Worm (Caenorhabditis elegans): Measurements from ENCODE around the gene btb-20.
A peak's percentile ranks its signal among the peaks of the same experiment; 100 is the strongest.

Gene btb-20

DNA sequence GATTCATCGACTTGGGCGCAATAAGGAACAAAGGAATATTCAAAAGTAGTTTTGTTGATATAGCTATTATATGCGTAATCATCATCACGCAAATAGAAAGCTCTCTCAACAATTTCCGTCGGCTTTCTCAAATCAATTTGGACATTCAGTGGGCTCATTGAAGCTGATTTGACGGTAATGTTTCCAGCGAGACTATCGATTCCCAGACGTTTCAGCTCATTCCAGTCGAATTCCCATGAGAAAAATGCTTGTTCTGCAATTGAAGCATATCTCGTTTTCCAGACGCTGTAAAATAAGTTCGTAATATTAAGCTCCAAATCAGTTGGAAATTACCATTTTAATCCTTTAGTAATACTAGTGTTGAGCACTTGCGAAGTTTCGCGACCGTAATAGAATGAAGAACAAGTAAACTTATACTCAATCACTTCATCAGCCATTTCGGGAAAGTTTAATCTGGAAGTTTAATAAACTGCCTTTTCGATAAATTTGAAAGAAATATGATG lies at the start of gene btb-20:
Gene btb-20, minus strand, starts transcription at position 453 of the 503 bp plus-strand sequence.
- TF ChIP-seq skn-1 (tag; optimal IDR thresholded peaks at IDR 0.05) (no peak), sea-2 (GFP tag; optimal IDR thresholded peaks at IDR 0.05) (no peak), lsy-12 (tag; optimal IDR thresholded peaks at IDR 0.05) (no peak), fkh-2 (tag; optimal IDR thresholded peaks at IDR 0.05) (no peak), eor-1 (tag; optimal IDR thresholded peaks at IDR 0.05) (no peak), fkh-10 (GFP tag; optimal IDR thresholded peaks at IDR 0.05) (no peak), elt-1 (tag; optimal IDR thresholded peaks at IDR 0.05) (no peak), lin-39 (tag; optimal IDR thresholded peaks at IDR 0.05) (no peak), nhr-11 (tag; optimal IDR thresholded peaks at IDR 0.05) (no peak)

DNA sequence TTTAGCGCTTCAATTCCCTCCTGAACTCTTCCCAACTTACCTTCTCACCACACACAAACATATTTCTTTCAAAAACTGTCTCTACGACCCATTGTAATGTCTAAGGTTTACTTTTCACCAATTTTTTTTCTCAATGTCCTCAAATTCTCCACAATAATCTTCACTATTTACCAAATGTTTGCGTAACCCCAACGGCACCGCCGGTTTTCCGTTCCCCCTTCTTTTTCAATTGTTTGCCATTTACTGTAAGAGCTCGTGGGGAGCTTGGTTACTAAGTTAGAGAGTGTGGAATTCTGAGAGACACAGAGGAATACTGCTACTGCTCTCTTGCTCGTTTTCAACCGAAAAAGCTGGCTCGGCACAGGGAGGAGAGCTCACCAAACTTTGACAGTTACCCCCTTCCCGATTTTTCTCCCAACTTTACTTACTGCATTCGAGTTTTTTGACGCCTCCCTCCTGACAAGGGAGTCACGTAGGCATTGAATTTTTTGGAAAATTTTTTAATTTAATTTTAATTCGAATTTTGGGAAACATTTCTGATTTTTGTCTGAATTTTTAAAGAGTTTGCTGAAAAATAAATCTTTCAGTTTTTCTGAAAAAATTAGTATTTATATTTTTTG lies 47.3 kb upstream of the btb-20 start:
- TF ChIP-seq unc-62 (GFP tag; optimal IDR thresholded peaks at IDR 0.05) (no peak), pha-4 (tag; optimal IDR thresholded peaks at IDR 0.05) (peak; percentile 88)

DNA sequence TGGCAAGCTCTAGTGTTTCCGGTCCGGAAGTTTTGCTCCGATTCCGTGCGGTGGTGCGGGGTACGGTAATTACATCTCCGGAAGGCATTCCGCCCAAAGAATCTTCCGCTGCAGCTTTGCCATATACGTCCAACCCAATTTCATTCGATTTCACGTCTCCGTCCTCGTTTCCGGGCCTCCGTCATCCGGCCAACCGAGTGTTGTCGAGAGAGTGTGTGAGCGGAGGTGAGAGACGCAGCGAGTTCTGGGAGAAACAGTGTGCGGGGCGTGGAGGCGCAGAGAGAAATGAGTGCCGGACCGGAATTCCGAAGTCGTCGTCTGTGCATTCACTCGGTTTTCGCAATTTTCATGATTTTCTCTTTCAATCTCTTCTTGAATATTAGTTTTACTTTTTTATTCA lies 46.0 kb upstream of the btb-20 start:
- TF ChIP-seq egl-5 (tag; optimal IDR thresholded peaks at IDR 0.05) (no peak), egl-27 (tag; optimal IDR thresholded peaks at IDR 0.05) (no peak), snpc-4 (tag; optimal IDR thresholded peaks at IDR 0.05) (no peak), tbx-2 (tag; optimal IDR thresholded peaks at IDR 0.05) (peak; percentile 65), ztf-11 (tag; optimal IDR thresholded peaks at IDR 0.05) (no peak), aly-2 (tag; optimal IDR thresholded peaks at IDR 0.05) (no peak), nhr-11 (tag; optimal IDR thresholded peaks at IDR 0.05) (no peak), hmg-11 (tag; optimal IDR thresholded peaks at IDR 0.05) (peak; percentile 56), nfya-1 (tag; optimal IDR thresholded peaks at IDR 0.05; ENCODE audit: insufficient read depth) (peak; percentile 25), sea-2 (GFP tag; optimal IDR thresholded peaks at IDR 0.05) (no peak), ama-1 (optimal IDR thresholded peaks at IDR 0.05) (no peak), mdl-1 (tag; optimal IDR thresholded peaks at IDR 0.05) (no peak), ZK546.5 (tag; optimal IDR thresholded peaks at IDR 0.05) (no peak), fkh-10 (GFP tag; optimal IDR thresholded peaks at IDR 0.05) (peak; percentile 60), lin-39 (tag; optimal IDR thresholded peaks at IDR 0.05) (peak; percentile 53), nhr-67 (tag; optimal IDR thresholded peaks at IDR 0.05) (no peak), eor-1 (tag; optimal IDR thresholded peaks at IDR 0.05) (no peak)

DNA sequence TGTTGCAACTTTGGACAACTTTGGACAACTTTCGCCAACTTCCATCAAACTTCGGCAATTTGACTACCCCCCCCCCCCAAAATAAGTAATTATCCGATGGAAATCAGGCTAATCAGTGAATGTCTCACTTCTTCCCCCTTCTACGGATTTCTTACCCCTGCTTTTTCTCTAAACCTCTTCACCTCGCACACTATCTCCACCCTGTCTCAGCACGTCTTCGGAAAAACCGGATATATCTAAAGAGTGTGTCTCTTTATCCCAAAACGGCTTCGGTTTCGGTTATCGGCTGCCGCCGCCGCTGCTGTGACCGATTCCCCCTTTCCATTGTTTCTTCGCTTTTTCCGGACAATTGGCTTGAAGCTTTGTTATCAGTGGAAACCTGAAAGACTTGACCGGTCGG lies 44.5 kb upstream of the btb-20 start:
- no peak for TF ChIP-seq nhr-12 (tag; optimal IDR thresholded peaks at IDR 0.05)
- no peak for TF ChIP-seq nhr-76 (tag; optimal IDR thresholded peaks at IDR 0.05)
- TF ChIP-seq eor-1 (tag; optimal IDR thresholded peaks at IDR 0.05): no peak
- no peak for TF ChIP-seq pha-4 (tag; optimal IDR thresholded peaks at IDR 0.05)
- no peak for TF ChIP-seq ztf-4 (tag; optimal IDR thresholded peaks at IDR 0.05)
- no peak for TF ChIP-seq nhr-25 (tag; optimal IDR thresholded peaks at IDR 0.05)
- no peak for TF ChIP-seq zag-1 (tag; optimal IDR thresholded peaks at IDR 0.05)
- no peak for TF ChIP-seq skn-1 (tag; optimal IDR thresholded peaks at IDR 0.05)
- no peak for TF ChIP-seq nhr-28 (tag; optimal IDR thresholded peaks at IDR 0.05)
- no peak for TF ChIP-seq fkh-10 (GFP tag; optimal IDR thresholded peaks at IDR 0.05)
- no peak for TF ChIP-seq nfya-1 (tag; optimal IDR thresholded peaks at IDR 0.05; ENCODE audit: insufficient read depth)
- no peak for TF ChIP-seq elt-2 (tag; optimal IDR thresholded peaks at IDR 0.05)

DNA sequence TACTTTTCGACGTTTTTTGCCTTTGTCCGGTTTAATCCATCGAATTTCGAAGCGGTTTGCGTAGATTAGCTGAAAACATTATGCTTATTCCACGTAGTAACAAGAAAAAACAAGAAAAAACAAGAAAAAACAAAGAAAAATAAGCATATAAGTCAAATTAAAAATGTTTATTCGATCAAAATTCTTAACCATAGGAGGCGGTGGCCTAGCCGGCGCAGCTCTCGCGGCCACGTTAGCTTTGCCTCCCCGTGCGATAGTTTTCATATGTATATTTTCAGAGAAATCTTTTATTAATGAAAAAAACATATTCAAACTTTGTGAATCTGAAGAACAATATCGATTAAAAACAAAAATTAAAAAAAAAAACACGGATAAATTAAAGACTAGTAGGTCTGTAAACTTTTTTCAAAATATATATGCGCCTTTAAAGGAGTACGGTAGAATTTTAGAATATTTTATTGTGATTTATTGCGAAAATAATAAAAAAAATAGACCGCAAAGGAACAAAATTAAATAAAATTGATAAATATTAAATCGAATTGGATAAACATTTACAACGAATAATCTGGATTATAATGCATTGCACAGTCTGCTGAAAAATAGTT lies 40.5 kb upstream of the btb-20 start:
- peak; percentile 44 for TF ChIP-seq nfya-1 (tag; optimal IDR thresholded peaks at IDR 0.05; ENCODE audit: insufficient read depth)

DNA sequence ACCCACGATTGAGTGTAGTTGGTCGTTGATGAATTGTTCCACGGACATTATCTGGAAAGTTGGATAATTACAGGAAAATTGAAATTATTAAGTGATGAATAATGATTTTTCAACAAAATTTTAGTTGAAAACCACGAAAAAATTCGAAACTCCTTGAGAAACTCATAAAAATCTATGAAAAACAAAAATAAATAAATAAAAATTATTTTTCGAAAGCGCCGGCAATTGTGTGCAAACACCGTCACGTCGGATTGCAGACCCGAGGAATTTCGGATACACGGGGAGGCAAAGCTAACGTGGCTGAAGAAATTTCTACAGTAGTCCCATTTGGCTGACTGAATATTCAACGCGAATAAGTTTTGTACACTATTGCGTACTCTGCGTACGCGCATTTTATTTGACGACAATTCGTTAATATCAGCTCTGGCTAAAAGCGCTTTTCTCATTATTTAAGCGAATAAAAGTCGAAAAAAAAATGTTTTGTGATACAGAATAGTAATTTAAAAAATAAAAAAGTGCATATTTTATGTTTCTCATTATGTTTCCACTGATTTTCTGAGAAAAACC lies 38.3 kb upstream of the btb-20 start, which contains the start of gene mog-4:
Gene mog-4, minus strand, starts transcription at position 51 of the 567 bp plus-strand sequence.
- peak; percentile 87 for TF ChIP-seq lin-15B (tag; optimal IDR thresholded peaks at IDR 0.05)
- TF ChIP-seq egl-5 (tag; optimal IDR thresholded peaks at IDR 0.05): peak; percentile 76
- TF ChIP-seq pha-4 (tag; optimal IDR thresholded peaks at IDR 0.05): peak; percentile 83
- TF ChIP-seq tbx-2 (tag; optimal IDR thresholded peaks at IDR 0.05): peak; percentile 92
- TF ChIP-seq snpc-4 (tag; optimal IDR thresholded peaks at IDR 0.05): peak; percentile 58
- peak; percentile 90 for TF ChIP-seq nhr-77 (tag; optimal IDR thresholded peaks at IDR 0.05)
- TF ChIP-seq ZK546.5 (tag; optimal IDR thresholded peaks at IDR 0.05): peak; percentile 42
- TF ChIP-seq elt-2 (tag; optimal IDR thresholded peaks at IDR 0.05): peak; percentile 81
- peak; percentile 93 for TF ChIP-seq nhr-23 (tag; optimal IDR thresholded peaks at IDR 0.05)
- TF ChIP-seq nhr-43 (tag; optimal IDR thresholded peaks at IDR 0.05; ENCODE audit: poor library complexity, severe bottlenecking): peak; percentile 98
- peak; percentile 31 for TF ChIP-seq egl-27 (tag; optimal IDR thresholded peaks at IDR 0.05)
- TF ChIP-seq R02D3.7 (tag; optimal IDR thresholded peaks at IDR 0.05): peak; percentile 79
- TF ChIP-seq nhr-25 (tag; optimal IDR thresholded peaks at IDR 0.05): peak; percentile 49
- TF ChIP-seq jun-1 (tag; optimal IDR thresholded peaks at IDR 0.05): peak; percentile 80
- TF ChIP-seq pqm-1 (tag; optimal IDR thresholded peaks at IDR 0.05): peak; percentile 68
- peak; percentile 80 for TF ChIP-seq skn-1 (tag; optimal IDR thresholded peaks at IDR 0.05)
- peak; percentile 89 for TF ChIP-seq nfya-1 (tag; optimal IDR thresholded peaks at IDR 0.05; ENCODE audit: insufficient read depth)
- peak; percentile 75 for TF ChIP-seq ceh-28 (tag; optimal IDR thresholded peaks at IDR 0.05)
- TF ChIP-seq nhr-11 (tag; optimal IDR thresholded peaks at IDR 0.05): peak; percentile 79
- peak; percentile 1 for TF ChIP-seq mdl-1 (tag; optimal IDR thresholded peaks at IDR 0.05)
- peak; percentile 97 for TF ChIP-seq lsy-12 (tag; optimal IDR thresholded peaks at IDR 0.05)
- peak; percentile 17 for TF ChIP-seq fkh-10 (GFP tag; optimal IDR thresholded peaks at IDR 0.05)

Measured in whole organism, L3 larva.